Worm (Caenorhabditis elegans) whole organism, early embryonic: Measurements from ENCODE around the gene C28G1.6.

Experiments used
- B0310.2 ChIP-seq: sonication (generic microtip); optimal IDR thresholded peaks from 2 replicates; lab custom pipeline; 2016; ENCODE audit warnings: mild to moderate bottlenecking, missing genetic modification characterization, missing compliant biosample characterization
- aly-1 ChIP-seq: sonication (generic microtip); optimal IDR thresholded peaks from 2 replicates; lab custom pipeline; 2016; ENCODE audit warnings: missing genetic modification characterization, missing compliant biosample characterization
- ama-1 ChIP-seq: fragments of 150-350 bp; optimal IDR thresholded peaks from 2 replicates; lab custom pipeline; 2014
- ceh-13 ChIP-seq: fragments of 200-800 bp; sonication (Bioruptor generic); optimal IDR thresholded peaks from 2 replicates; lab custom pipeline; 2018; ENCODE audit warnings: mild to moderate bottlenecking, missing genetic modification characterization, missing compliant biosample characterization
- ceh-36 ChIP-seq: sonication (generic microtip); optimal IDR thresholded peaks from 2 replicates; lab custom pipeline; 2016; ENCODE audit warnings: missing genetic modification characterization, inconsistent platforms, missing compliant biosample characterization
- ets-7 ChIP-seq: sonication (generic microtip); optimal IDR thresholded peaks from 2 replicates; lab custom pipeline; 2016; ENCODE audit warnings: missing genotype, missing genetic modification characterization, missing compliant biosample characterization
- hmbx-1 ChIP-seq: sonication (generic microtip); optimal IDR thresholded peaks from 2 replicates; lab custom pipeline; 2016; ENCODE audit warnings: mild to moderate bottlenecking, missing genetic modification characterization, missing compliant biosample characterization
- hmg-4 ChIP-seq: fragments of 200-800 bp; sonication (Bioruptor generic); optimal IDR thresholded peaks from 2 replicates; lab custom pipeline; 2018; ENCODE audit warnings: mild to moderate bottlenecking, missing genetic modification characterization, missing compliant biosample characterization
- hnd-1 ChIP-seq: sonication (generic microtip); optimal IDR thresholded peaks from 2 replicates; lab custom pipeline; 2016; ENCODE audit warnings: missing genetic modification characterization, missing compliant biosample characterization
- pes-1 ChIP-seq: fragments of 200-800 bp; sonication (Bioruptor generic); IDR thresholded peaks from 2 replicates; pipeline ENCODE4 v1.3.6; 2022; ENCODE audit warnings: missing genetic modification reagents, missing genetic modification characterization, missing compliant biosample characterization
- scrt-1 ChIP-seq: fragments of 200-800 bp; sonication (Bioruptor generic); IDR thresholded peaks from 2 replicates; pipeline ENCODE4 v1.3.6; 2022; ENCODE audit warnings: missing genetic modification characterization, missing compliant biosample characterization
- tbx-11 ChIP-seq: fragments of 200-800 bp; sonication (Bioruptor generic); IDR thresholded peaks from 2 replicates; pipeline ENCODE4 v1.3.6; 2022; ENCODE audit warnings: missing genetic modification characterization, missing compliant biosample characterization
- tbx-37 ChIP-seq: fragments of 200-800 bp; sonication (Bioruptor generic); conservative IDR thresholded peaks from 2 replicates; pipeline ENCODE4 v1.3.6; 2022; ENCODE audit warnings: missing genetic modification reagents, missing genetic modification characterization, missing compliant biosample characterization
- tra-4 ChIP-seq: sonication (generic microtip); optimal IDR thresholded peaks from 2 replicates; lab custom pipeline; 2017; ENCODE audit warnings: missing genetic modification characterization, missing compliant biosample characterization

DNA sequence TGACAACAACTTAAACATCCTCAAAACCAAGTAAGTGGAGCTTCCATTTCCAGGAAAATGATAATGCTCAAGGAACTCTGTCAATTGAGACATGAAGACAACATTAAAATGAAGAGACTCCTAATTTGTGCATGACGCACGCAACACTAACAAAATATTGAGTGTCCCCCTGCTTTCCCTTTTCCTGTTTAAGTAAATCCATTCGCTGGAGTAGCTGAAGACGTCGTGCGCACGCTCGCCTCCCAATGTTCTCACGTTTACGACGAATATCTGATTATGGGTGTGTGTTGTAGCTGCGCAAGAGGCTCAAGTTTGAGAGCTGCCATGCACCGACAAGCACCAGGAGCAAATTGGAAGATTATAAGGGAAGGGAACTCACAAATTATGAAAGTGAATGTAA, 30.1 kb downstream of the C28G1.6 start:
- TF ChIP-seq hmbx-1 (tag; lab: Kevin White, UChicago) (no peak), ceh-36 (no peak), ama-1 (lab: Kevin White, UChicago) (no peak), scrt-1 (GFP tag; lab: Robert Waterston, UW) (no peak), tra-4 (tag; lab: Kevin White, UChicago) (no peak), B0310.2 (tag; lab: Kevin White, UChicago) (no peak), hnd-1 (tag; lab: Kevin White, UChicago) (no peak), pes-1 (GFP tag; lab: Robert Waterston, UW) (no peak), tbx-11 (GFP tag; lab: Robert Waterston, UW) (no peak), tbx-37 (GFP tag; lab: Robert Waterston, UW) (no peak), ceh-13 (GFP tag; lab: Kevin White, UChicago) (no peak), hmg-4 (GFP tag; lab: Kevin White, UChicago) (no peak), ets-7 (no peak), aly-1 (no peak)
